Worm (Caenorhabditis elegans): ENCODE results near the gene vdac-1.

Gene vdac-1

DNA sequence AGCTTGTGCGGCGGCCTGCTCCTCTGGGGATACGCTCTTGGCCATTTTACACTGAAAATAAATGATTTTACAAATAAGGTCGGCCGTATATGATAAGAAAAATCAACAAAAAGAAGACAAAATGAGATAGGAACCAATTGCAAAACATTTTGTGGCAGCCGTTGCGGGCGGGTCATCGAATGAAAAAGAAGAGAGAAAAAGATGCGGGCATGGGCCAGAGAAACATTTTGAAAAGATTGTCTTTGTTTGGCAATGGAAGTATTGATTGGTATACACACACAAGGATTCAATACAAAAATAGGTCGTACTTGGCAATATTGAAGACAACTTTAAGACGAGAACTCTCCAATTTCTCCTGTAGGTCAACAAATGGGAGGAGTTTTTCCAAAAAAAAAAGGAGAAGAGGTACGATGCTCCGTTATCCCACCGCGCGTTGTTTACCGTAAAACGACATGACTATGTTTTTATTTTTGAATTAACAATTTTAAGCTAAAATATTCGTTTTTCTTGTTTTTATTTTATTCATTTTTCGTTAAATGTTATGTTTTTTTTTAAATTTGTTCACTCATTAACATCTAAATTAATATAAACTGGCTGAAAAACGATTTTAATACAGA is 5.0 kb upstream of the vdac-1 start, which contains the start of the genes plc-4 and R05G6.4:
Gene plc-4 (minus strand): TSS at position 51 of the 617 bp plus-strand sequence.
Gene R05G6.4 (plus strand): TSS at position 617 of the 617 bp plus-strand sequence.
- peak; percentile 23 for TF ChIP-seq ces-1 (GFP tag; optimal IDR thresholded peaks at IDR 0.05)
- peak; percentile 18 for TF ChIP-seq lsy-2 (tag; optimal IDR thresholded peaks at IDR 0.05)
- no peak for TF ChIP-seq ceh-39 (tag; optimal IDR thresholded peaks at IDR 0.05)

DNA sequence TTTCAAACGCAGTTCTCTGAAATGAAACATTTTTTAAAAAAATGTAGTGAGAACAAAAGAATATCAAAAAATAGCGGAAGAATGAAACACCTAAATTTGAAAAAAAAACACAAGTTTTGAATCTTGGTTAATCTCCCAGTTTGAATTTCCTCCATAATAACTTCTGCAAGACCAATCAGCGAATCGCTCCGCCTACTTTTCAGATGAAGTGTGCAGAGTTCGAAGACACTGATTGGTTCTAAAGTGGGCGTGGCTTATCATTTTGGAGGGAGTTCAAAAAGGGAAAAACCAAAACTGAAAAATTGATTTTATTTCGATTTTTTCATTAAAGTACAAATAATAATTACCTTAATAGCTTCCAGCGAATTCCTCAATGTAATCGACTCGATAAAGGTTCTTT is 3.1 kb upstream of the vdac-1 start:
- TF ChIP-seq elt-1 (tag; optimal IDR thresholded peaks at IDR 0.05; ENCODE audit: borderline replicate concordance, insufficient read depth) (no peak), unc-62 (GFP tag; optimal IDR thresholded peaks at IDR 0.05) (no peak)

DNA sequence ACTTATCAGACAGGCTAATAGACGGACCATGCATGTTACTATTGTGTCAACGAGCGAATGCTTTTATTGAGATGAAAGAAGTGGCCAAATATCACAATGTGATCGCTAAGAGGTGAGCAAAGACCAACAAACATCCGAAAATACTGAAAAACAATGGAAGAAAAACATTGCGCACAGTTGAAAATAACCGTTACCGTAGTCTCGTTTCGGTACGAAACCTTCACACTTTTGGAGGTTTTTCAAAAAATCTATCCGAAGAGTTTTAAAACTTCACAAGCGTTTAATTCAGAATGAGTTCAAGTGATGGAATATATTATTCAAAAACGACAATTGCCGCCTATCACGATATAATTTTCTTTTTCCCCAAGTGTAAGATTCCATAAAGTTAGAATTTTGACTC is 1.2 kb upstream of the vdac-1 start:
- TF ChIP-seq cnd-1 (tag; optimal IDR thresholded peaks at IDR 0.05) (no peak), tbx-8 (GFP tag; optimal IDR thresholded peaks at IDR 0.05) (no peak), lsy-2 (tag; optimal IDR thresholded peaks at IDR 0.05) (peak; percentile 73), lin-13 (tag; optimal IDR thresholded peaks at IDR 0.05) (no peak), unc-120 (tag; optimal IDR thresholded peaks at IDR 0.05; ENCODE audit: poor library complexity, severe bottlenecking) (no peak), sptf-1 (tag; optimal IDR thresholded peaks at IDR 0.05) (no peak), mab-5 (tag; optimal IDR thresholded peaks at IDR 0.05) (no peak)

DNA sequence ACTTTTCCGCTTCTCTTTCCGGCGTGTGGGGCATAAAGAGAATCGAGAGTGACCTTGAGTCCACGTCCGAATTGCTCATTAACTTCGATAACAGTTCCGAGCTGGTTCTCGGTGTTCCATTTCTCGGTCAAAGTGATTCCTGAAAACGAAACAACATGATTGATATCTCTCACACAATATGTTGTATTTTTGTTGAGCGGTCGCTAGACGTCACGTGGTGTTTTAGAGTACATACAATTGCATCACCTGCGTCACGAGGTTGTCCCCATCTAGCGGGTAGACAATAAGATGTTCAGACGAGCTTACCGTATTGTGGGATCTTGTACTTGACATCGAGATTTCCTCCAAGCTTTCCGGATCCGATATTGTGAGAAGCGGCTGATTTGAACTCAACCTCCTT is 386 bp downstream of the vdac-1 start:
- TF ChIP-seq flh-1 (GFP tag; optimal IDR thresholded peaks at IDR 0.05) (no peak), lsy-2 (tag; optimal IDR thresholded peaks at IDR 0.05) (no peak), nhr-2 (tag; optimal IDR thresholded peaks at IDR 0.05) (no peak), nhr-28 (tag; optimal IDR thresholded peaks at IDR 0.05) (no peak), ceh-83 (GFP tag; optimal IDR thresholded peaks at IDR 0.05) (no peak), sem-2 (GFP tag; optimal IDR thresholded peaks at IDR 0.05) (no peak), elt-1 (tag; optimal IDR thresholded peaks at IDR 0.05; ENCODE audit: borderline replicate concordance, insufficient read depth) (no peak), drap-1 (GFP tag; optimal IDR thresholded peaks at IDR 0.05) (no peak), blmp-1 (tag; optimal IDR thresholded peaks at IDR 0.05) (no peak)

DNA sequence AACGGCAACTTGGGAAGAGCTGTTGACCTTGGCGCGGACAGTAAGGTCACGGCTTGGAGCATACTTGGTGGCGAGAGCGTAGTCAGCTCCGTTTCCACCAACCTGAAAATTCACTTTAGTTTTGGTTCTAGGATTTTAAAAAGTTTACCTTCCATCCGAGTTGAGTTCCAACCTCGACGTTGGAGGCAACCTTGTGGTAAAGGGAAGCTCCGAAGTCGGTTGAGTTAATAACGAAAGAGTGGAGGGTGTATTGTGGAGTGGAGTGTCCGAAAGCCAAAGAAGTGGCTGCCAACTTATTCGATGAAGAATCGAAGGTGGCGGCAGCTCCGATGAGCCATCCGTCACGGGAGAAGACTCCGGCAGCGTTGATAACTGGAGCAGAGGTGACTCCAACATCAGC is 980 bp downstream of the vdac-1 start:
- TF ChIP-seq nhr-28 (tag; optimal IDR thresholded peaks at IDR 0.05) (no peak), lin-32 (GFP tag; optimal IDR thresholded peaks at IDR 0.05) (no peak), lin-13 (tag; optimal IDR thresholded peaks at IDR 0.05) (no peak), unc-39 (tag; optimal IDR thresholded peaks at IDR 0.05) (no peak), nhr-12 (tag; optimal IDR thresholded peaks at IDR 0.05) (no peak), zip-8 (tag; optimal IDR thresholded peaks at IDR 0.05) (no peak), sem-2 (GFP tag; optimal IDR thresholded peaks at IDR 0.05) (no peak), ceh-83 (GFP tag; optimal IDR thresholded peaks at IDR 0.05) (no peak), hlh-1 (tag; optimal IDR thresholded peaks at IDR 0.05) (no peak), ceh-39 (tag; optimal IDR thresholded peaks at IDR 0.05) (no peak), ztf-11 (tag; optimal IDR thresholded peaks at IDR 0.05) (no peak), elt-1 (tag; optimal IDR thresholded peaks at IDR 0.05; ENCODE audit: borderline replicate concordance, insufficient read depth) (no peak), unc-120 (tag; optimal IDR thresholded peaks at IDR 0.05; ENCODE audit: poor library complexity, severe bottlenecking) (no peak), sptf-1 (tag; optimal IDR thresholded peaks at IDR 0.05) (no peak), ceh-43 (GFP tag; optimal IDR thresholded peaks at IDR 0.05) (no peak), snpc-4 (tag; optimal IDR thresholded peaks at IDR 0.05) (no peak), pha-4 (tag; optimal IDR thresholded peaks at IDR 0.05) (no peak), elt-3 (tag; optimal IDR thresholded peaks at IDR 0.05) (no peak), ham-2 (GFP tag; optimal IDR thresholded peaks at IDR 0.05) (no peak), cnd-1 (tag; optimal IDR thresholded peaks at IDR 0.05) (no peak)

DNA sequence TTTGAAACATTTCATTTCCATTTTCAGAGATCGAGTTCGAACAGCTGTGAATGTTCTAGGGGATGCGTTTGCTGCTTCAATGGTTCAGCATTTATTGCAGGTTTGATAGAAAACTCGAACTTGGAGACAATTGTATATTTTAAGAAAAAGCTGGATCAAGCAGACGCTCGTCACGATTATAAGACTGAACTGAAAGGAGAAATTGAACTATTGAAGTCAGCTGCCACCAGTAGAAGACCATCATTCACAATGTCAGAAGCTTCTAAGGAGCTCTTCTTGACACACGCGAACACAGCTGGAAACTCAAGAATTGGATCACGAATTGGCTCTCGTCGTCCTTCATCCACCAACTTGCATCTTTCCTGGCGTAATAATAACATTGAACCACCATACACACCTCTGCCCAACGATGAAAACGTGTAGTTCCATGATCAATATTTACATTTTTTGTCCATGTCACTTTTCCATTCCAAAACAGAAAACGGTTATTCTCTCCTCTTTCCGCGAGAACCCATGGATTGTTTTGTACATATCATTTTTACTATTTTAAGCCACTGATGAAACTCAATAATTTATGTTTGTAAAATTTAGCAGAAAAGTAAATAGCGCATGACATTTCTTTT is 1.7 kb downstream of the vdac-1 start:
- TF ChIP-seq M03D4.4 (tag; optimal IDR thresholded peaks at IDR 0.05) (no peak), drap-1 (GFP tag; optimal IDR thresholded peaks at IDR 0.05) (no peak)

Measured in whole organism, mixed stage, embryonic.